Worm (Caenorhabditis elegans): ENCODE results near the gene F44E2.8.

DNA sequence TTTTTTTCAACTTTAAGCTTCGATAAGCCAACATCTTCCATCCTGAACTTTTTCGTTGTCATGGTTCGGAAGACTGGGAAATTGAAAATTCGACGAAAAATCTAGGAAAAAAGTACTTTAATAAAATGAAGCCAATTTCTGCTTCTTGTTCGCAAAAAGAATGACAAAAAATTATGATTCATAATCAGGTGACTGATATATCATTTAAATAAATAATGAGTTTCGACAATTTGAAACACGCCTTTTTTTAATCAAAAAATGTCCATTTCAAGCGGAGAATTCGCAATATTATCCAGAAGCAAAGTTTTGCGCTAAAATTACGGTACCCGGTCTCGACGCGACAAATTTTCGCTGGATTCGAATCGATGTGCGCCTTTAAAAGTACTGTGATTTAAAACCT is 4.6 kb downstream of the F44E2.8 start, which contains the start of gene F44E2.6:
- no peak for TF ChIP-seq attf-4 (tag; optimal IDR thresholded peaks at IDR 0.05)
- TF ChIP-seq F49E8.2 (tag; optimal IDR thresholded peaks at IDR 0.05; ENCODE audit: borderline replicate concordance), result no peak
- no peak for TF ChIP-seq dpl-1 (GFP tag; optimal IDR thresholded peaks at IDR 0.05)
- no peak for TF ChIP-seq nhr-237 (tag; optimal IDR thresholded peaks at IDR 0.05)
- no peak for TF ChIP-seq zfp-2 (tag; optimal IDR thresholded peaks at IDR 0.05)
- no peak for TF ChIP-seq nhr-25 (tag; optimal IDR thresholded peaks at IDR 0.05; ENCODE audit: borderline replicate concordance, insufficient read depth)
- TF ChIP-seq nhr-77 (tag; optimal IDR thresholded peaks at IDR 0.05), result no peak
- no peak for TF ChIP-seq cey-2 (tag; optimal IDR thresholded peaks at IDR 0.05; ENCODE audit: borderline replicate concordance, insufficient read depth)
